Worm (Caenorhabditis elegans): ENCODE data around the gene C27F2.10.

Gene C27F2.10

ce11 chrIII:5025136-5025629 is 38.5 kb upstream of the C27F2.10 start (continued):
- TF ChIP-seq dpff-1 (tag; optimal IDR thresholded peaks at IDR 0.05) (no peak), ceh-27 (GFP tag; optimal IDR thresholded peaks at IDR 0.05) (no peak), ceh-91 (GFP tag; IDR thresholded peaks at IDR 0.05) (0 out of 2 replicates have a peak, but pooled peaks have one; percentile 24), zfh-2 (GFP tag; conservative IDR thresholded peaks at IDR 0.05) (no peak), T07F8.4 (tag; optimal IDR thresholded peaks at IDR 0.05) (peak; percentile 5), egrh-3 (GFP tag; IDR thresholded peaks at IDR 0.05) (no peak), Y56A3A.18 (GFP tag; IDR thresholded peaks at IDR 0.05) (peak; percentile 11; the same call in 1 of the 2 replicates), let-607 (tag; optimal IDR thresholded peaks at IDR 0.05) (peak in 1 of 2 experiments; percentile 21), ceh-58 (GFP tag; IDR thresholded peaks at IDR 0.05) (no peak), lin-26 (GFP tag; IDR thresholded peaks at IDR 0.05) (no peak), lin-54 (GFP tag; optimal IDR thresholded peaks at IDR 0.05) (peak; percentile 52)

- TF ChIP-seq die-1 (tag; optimal IDR thresholded peaks at IDR 0.05) (no peak), C17E4.6 (GFP tag; IDR thresholded peaks at IDR 0.05) (no peak), aptf-2 (GFP tag; conservative IDR thresholded peaks at IDR 0.05) (no peak), sdz-38 (tag; optimal IDR thresholded peaks at IDR 0.05) (no peak), snpc-1.3 (tag; optimal IDR thresholded peaks at IDR 0.05; ENCODE audit: insufficient read depth) (peak; percentile 12), pbrm-1 (GFP tag; IDR thresholded peaks at IDR 0.05) (no peak), hmg-20 (GFP tag; IDR thresholded peaks at IDR 0.05) (no peak), F33H1.4 (GFP tag; IDR thresholded peaks at IDR 0.05) (peak; percentile 73), nhr-80 (tag; optimal IDR thresholded peaks at IDR 0.05) (peak; percentile 24), zfh-2 (GFP tag; conservative IDR thresholded peaks at IDR 0.05) (peak; percentile 73), madf-10 (tag; optimal IDR thresholded peaks at IDR 0.05) (peak; percentile 14), T26A5.8 (tag; optimal IDR thresholded peaks at IDR 0.05) (no peak), sea-2 (GFP tag; IDR thresholded peaks at IDR 0.05) (no peak), cebp-1 (GFP tag; IDR thresholded peaks at IDR 0.05) (no peak), cebp-1 (tag; optimal IDR thresholded peaks at IDR 0.05) (peak; percentile 47), snpc-4 (GFP tag; optimal IDR thresholded peaks at IDR 0.05) (no peak), snpc-4 (tag; optimal IDR thresholded peaks at IDR 0.05) (peak in 2 of 4 experiments; percentile 17 to 31), efl-1 (GFP tag; optimal IDR thresholded peaks at IDR 0.05) (no peak), ccch-3 (GFP tag; optimal IDR thresholded peaks at IDR 0.05) (no peak), attf-5 (GFP tag; optimal IDR thresholded peaks at IDR 0.05) (peak; percentile 26), F57C9.4 (tag; optimal IDR thresholded peaks at IDR 0.05) (no peak), mcd-1 (GFP tag; IDR thresholded peaks at IDR 0.05) (peak; percentile 36; the same call in 1 of the 2 replicates), lir-1 (GFP tag; conservative IDR thresholded peaks at IDR 0.05) (no peak), ZK185.1 (tag; optimal IDR thresholded peaks at IDR 0.05; ENCODE audit: poor library complexity, severe bottlenecking) (peak; percentile 5), F23B12.7 (tag; optimal IDR thresholded peaks at IDR 0.05; ENCODE audit: insufficient read depth) (peak; percentile 3), C06A6.2 (GFP tag; conservative IDR thresholded peaks at IDR 0.05) (0 out of 2 replicates have a peak, but pooled peaks have one; percentile 13), tbp1 (GFP tag; optimal IDR thresholded peaks at IDR 0.05) (peak; percentile 15), lin-35 (GFP tag; optimal IDR thresholded peaks at IDR 0.05) (peak in 1 of 3 experiments; percentile 58), ztf-26 (tag; optimal IDR thresholded peaks at IDR 0.05) (no peak), ets-4 (GFP tag; optimal IDR thresholded peaks at IDR 0.05) (no peak), F52B5.7 (tag; optimal IDR thresholded peaks at IDR 0.05) (no peak), D2030.7 (GFP tag; IDR thresholded peaks at IDR 0.05) (no peak), dpff-1 (tag; optimal IDR thresholded peaks at IDR 0.05) (no peak), nfya-1 (tag; optimal IDR thresholded peaks at IDR 0.05; ENCODE audit: borderline replicate concordance, insufficient read depth) (no peak), ceh-40 (GFP tag; IDR thresholded peaks at IDR 0.05) (no peak), lin-54 (GFP tag; optimal IDR thresholded peaks at IDR 0.05) (peak; percentile 17), mxl-1 (tag; optimal IDR thresholded peaks at IDR 0.05) (no peak), let-607 (tag; optimal IDR thresholded peaks at IDR 0.05) (peak; percentile 33 to 36), B0035.1 (tag; optimal IDR thresholded peaks at IDR 0.05) (no peak)
These were observed 37.8 kb upstream of the C27F2.10 start, which contains the start of gene pcf-11 for ce11 chrIII:5024393-5024964. pcf-11 (plus strand) TSS chrIII:5024914.
